Worm (Caenorhabditis elegans) whole organism, L1 larva: ENCODE measurements around the gene picc-1.

Source experiments
- C04F5.9 ChIP-seq: sonication (generic microtip); optimal IDR thresholded peaks from 2 replicates; lab custom pipeline; 2016; ENCODE audit warnings: missing genetic modification characterization, missing compliant biosample characterization
- C16A3.4 ChIP-seq: fragments of 150-350 bp; optimal IDR thresholded peaks from 2 replicates; lab custom pipeline; 2014; ENCODE audit warnings: missing biosample characterization, missing genetic modification characterization
- C34B4.2 ChIP-seq: sonication (generic microtip); optimal IDR thresholded peaks from 2 replicates; lab custom pipeline; 2017; ENCODE audit warnings: mild to moderate bottlenecking, missing genetic modification characterization, missing compliant biosample characterization
- F16B12.6 ChIP-seq: fragments of 150-350 bp; optimal IDR thresholded peaks from 2 replicates; lab custom pipeline; 2014; ENCODE audit warnings: missing biosample characterization, missing genetic modification characterization
- aha-1 ChIP-seq: fragments of 150-350 bp; optimal IDR thresholded peaks from 2 replicates; lab custom pipeline; 2014; ENCODE audit warnings: missing biosample characterization, missing genetic modification characterization
- alr-1 ChIP-seq: fragments of 200-800 bp; sonication (Bioruptor generic); optimal IDR thresholded peaks from 2 replicates; lab custom pipeline; 2018; ENCODE audit warnings: borderline replicate concordance, mild to moderate bottlenecking, missing genetic modification characterization, missing compliant biosample characterization
- ama-1 ChIP-seq: fragments of 150-350 bp; optimal IDR thresholded peaks from 2 replicates; lab custom pipeline; 2014
- ceh-8 ChIP-seq: fragments of 200-800 bp; sonication (Bioruptor generic); optimal IDR thresholded peaks from 2 replicates; lab custom pipeline; 2018; ENCODE audit warnings: mild to moderate bottlenecking, missing genetic modification characterization, moderate library complexity, missing compliant biosample characterization
- ceh-82 ChIP-seq, 3 experiments: fragments of 150-350 bp in 1 of 3; sonication (generic microtip) in 2 of 3; optimal IDR thresholded peaks; 2 replicates each; lab custom pipeline; 2014 to 2017; ENCODE audit warnings: missing biosample characterization in 3 of 3, missing genetic modification characterization in 3 of 3
- ceh-90 ChIP-seq: sonication (generic microtip); optimal IDR thresholded peaks from 2 replicates; lab custom pipeline; 2016; ENCODE audit warnings: missing genetic modification characterization, missing compliant biosample characterization
- ces-1 ChIP-seq: fragments of 150-350 bp; optimal IDR thresholded peaks from 2 replicates; lab custom pipeline; 2014; ENCODE audit warnings: missing biosample characterization, missing genetic modification reagents, missing genetic modification characterization
- dpl-1 ChIP-seq, 3 experiments: fragments of 150-350 bp in 2 of 3; sonication (generic microtip) in 1 of 3; optimal IDR thresholded peaks; 2 replicates each; lab custom pipeline; 2014 to 2017; ENCODE audit warnings: missing biosample characterization in 3 of 3, missing genetic modification characterization in 3 of 3, missing genetic modification reagents in 3 of 3
- efl-1 ChIP-seq, 4 experiments: fragments of 150-350 bp; optimal IDR thresholded peaks in 3 of 4; peaks in 1 of 4; 1 replicate in 1 of 4; 2 replicates in 3 of 4; lab custom pipeline; 2014; ENCODE audit warnings: missing biosample characterization in 2 of 4, missing genetic modification characterization in 2 of 4, missing genetic modification reagents in 2 of 4
- efl-3 ChIP-seq: fragments of 200-800 bp; sonication (Bioruptor generic); optimal IDR thresholded peaks from 2 replicates; lab custom pipeline; 2018; ENCODE audit warnings: mild to moderate bottlenecking, missing genetic modification characterization, missing compliant biosample characterization
- elt-2 ChIP-seq: sonication (generic microtip); optimal IDR thresholded peaks from 2 replicates; lab custom pipeline; 2016; ENCODE audit warnings: missing genetic modification characterization, mild to moderate bottlenecking, inconsistent platforms, missing compliant biosample characterization, missing genetic modification reagents
- ets-5 ChIP-seq: fragments of 200-800 bp; sonication (Bioruptor generic); IDR thresholded peaks from 2 replicates; pipeline ENCODE4 v1.3.6; 2022; ENCODE audit warnings: missing genetic modification characterization, missing compliant biosample characterization
- fkh-10 ChIP-seq: sonication (generic microtip); optimal IDR thresholded peaks from 2 replicates; lab custom pipeline; 2017; ENCODE audit warnings: missing biosample characterization, missing genetic modification reagents, missing genetic modification characterization
- fkh-8 ChIP-seq: sonication (generic microtip); optimal IDR thresholded peaks from 2 replicates; lab custom pipeline; 2016; ENCODE audit warnings: mild to moderate bottlenecking, missing genetic modification characterization, missing compliant biosample characterization
- fos-1 ChIP-seq: fragments of 150-350 bp; optimal IDR thresholded peaks from 2 replicates; lab custom pipeline; 2014; ENCODE audit warnings: missing biosample characterization, missing genetic modification characterization
- grh-1 ChIP-seq: fragments of 200-800 bp; sonication (Bioruptor generic); IDR thresholded peaks from 2 replicates; pipeline ENCODE4 v1.3.6; 2022; ENCODE audit warnings: missing genetic modification reagents, missing genetic modification characterization, missing compliant biosample characterization
- hlh-4 ChIP-seq: sonication (generic microtip); optimal IDR thresholded peaks from 2 replicates; lab custom pipeline; 2016; ENCODE audit warnings: mild to moderate bottlenecking, missing genetic modification characterization, missing compliant biosample characterization
- hpl-2 ChIP-seq: fragments of 150-350 bp; optimal IDR thresholded peaks from 2 replicates; lab custom pipeline; 2014; ENCODE audit warnings: missing biosample characterization, missing genetic modification reagents, missing genetic modification characterization
- irx-1 ChIP-seq: sonication (generic microtip); optimal IDR thresholded peaks from 2 replicates; lab custom pipeline; 2016; ENCODE audit warnings: missing genetic modification characterization, missing compliant biosample characterization
- lin-14 ChIP-seq: fragments of 200-800 bp; sonication (Bioruptor generic); optimal IDR thresholded peaks from 2 replicates; lab custom pipeline; 2018; ENCODE audit warnings: mild to moderate bottlenecking, missing genetic modification characterization, moderate library complexity, missing compliant biosample characterization
- lin-15B ChIP-seq: fragments of 150-350 bp; sonication (generic microtip); optimal IDR thresholded peaks from 3 replicates; lab custom pipeline; 2014; ENCODE audit warnings: missing biosample characterization, missing genetic modification characterization
- lir-3 ChIP-seq: sonication (generic microtip); optimal IDR thresholded peaks from 2 replicates; lab custom pipeline; 2016; ENCODE audit warnings: mild to moderate bottlenecking, missing genetic modification characterization, moderate library complexity, missing compliant biosample characterization; ENCODE audit not compliant: poor library complexity
- lsy-2 ChIP-seq, 2 experiments: fragments of 150-350 bp; optimal IDR thresholded peaks; 2 replicates each; lab custom pipeline; 2014; ENCODE audit warnings: missing biosample characterization in 2 of 2, missing genetic modification characterization in 2 of 2
- mab-9 ChIP-seq: fragments of 200-800 bp; sonication (Bioruptor generic); IDR thresholded peaks from 2 replicates; pipeline ENCODE4 v1.3.6; 2022; ENCODE audit warnings: missing genetic modification reagents, missing genetic modification characterization, missing compliant biosample characterization
- mdl-1 ChIP-seq, 2 experiments: fragments of 150-350 bp; optimal IDR thresholded peaks; 2 replicates each; lab custom pipeline; 2014 to 2017; ENCODE audit warnings: missing biosample characterization in 2 of 2, missing genetic modification characterization in 2 of 2, inconsistent platforms in 1 of 2
- mef-2 ChIP-seq: fragments of 150-350 bp; optimal IDR thresholded peaks from 2 replicates; lab custom pipeline; 2014; ENCODE audit warnings: missing biosample characterization, missing genetic modification characterization
- nhr-19 ChIP-seq: fragments of 200-800 bp; sonication (Bioruptor generic); conservative IDR thresholded peaks from 2 replicates; pipeline ENCODE4 v1.3.6; 2022; ENCODE audit warnings: missing genetic modification characterization, missing compliant biosample characterization
- nhr-47 ChIP-seq: sonication (generic microtip); optimal IDR thresholded peaks from 2 replicates; lab custom pipeline; 2016; ENCODE audit warnings: mild to moderate bottlenecking, missing genetic modification characterization, moderate library complexity, missing compliant biosample characterization
- nhr-71 ChIP-seq: sonication (generic microtip); optimal IDR thresholded peaks from 2 replicates; lab custom pipeline; 2016; ENCODE audit warnings: mild to moderate bottlenecking, missing genetic modification characterization, moderate library complexity, missing compliant biosample characterization
- nhr-84 ChIP-seq: sonication (generic microtip); optimal IDR thresholded peaks from 2 replicates; lab custom pipeline; 2017; ENCODE audit warnings: missing biosample characterization, missing genetic modification characterization
- nhr-85 ChIP-seq: sonication (generic microtip); peaks from one replicate; lab custom pipeline; 2016; ENCODE audit warnings: missing genetic modification characterization, inconsistent platforms, missing compliant biosample characterization
- nhr-90 ChIP-seq: sonication (generic microtip); optimal IDR thresholded peaks from 2 replicates; lab custom pipeline; 2016; ENCODE audit warnings: mild to moderate bottlenecking, missing genetic modification characterization, missing compliant biosample characterization; ENCODE audit not compliant: poor library complexity
- pag-3 ChIP-seq: sonication (generic microtip); optimal IDR thresholded peaks from 2 replicates; lab custom pipeline; 2017; ENCODE audit warnings: missing genetic modification characterization, mild to moderate bottlenecking, missing compliant biosample characterization, antibody characterized with exemption, borderline replicate concordance; ENCODE audit not compliant: insufficient read depth
- pax-3 ChIP-seq: fragments of 200-800 bp; sonication (Bioruptor generic); optimal IDR thresholded peaks from 2 replicates; lab custom pipeline; 2018; ENCODE audit warnings: mild to moderate bottlenecking, missing genetic modification characterization, moderate library complexity, missing compliant biosample characterization
- rnt-1 ChIP-seq: sonication (generic microtip); optimal IDR thresholded peaks from 2 replicates; lab custom pipeline; 2016; ENCODE audit warnings: mild to moderate bottlenecking, missing genetic modification characterization, moderate library complexity, missing compliant biosample characterization
- skn-1 ChIP-seq: fragments of 150-350 bp; optimal IDR thresholded peaks from 2 replicates; lab custom pipeline; 2014; ENCODE audit warnings: missing biosample characterization, missing genetic modification characterization
- snpc-4 ChIP-seq: fragments of 150-350 bp; optimal IDR thresholded peaks from 2 replicates; lab custom pipeline; 2014; ENCODE audit warnings: missing biosample characterization, missing genetic modification characterization
- snu-23 ChIP-seq: sonication (generic microtip); optimal IDR thresholded peaks from 2 replicates; lab custom pipeline; 2016; ENCODE audit warnings: missing genetic modification characterization, missing compliant biosample characterization
- tbx-2 ChIP-seq: sonication (generic microtip); optimal IDR thresholded peaks from 2 replicates; lab custom pipeline; 2016; ENCODE audit warnings: missing genetic modification characterization, missing compliant biosample characterization
- tlp-1 ChIP-seq: fragments of 150-350 bp; optimal IDR thresholded peaks from 2 replicates; lab custom pipeline; 2014; ENCODE audit warnings: missing biosample characterization, missing genetic modification characterization
- unc-130 ChIP-seq: fragments of 150-350 bp; optimal IDR thresholded peaks from 2 replicates; lab custom pipeline; 2017; ENCODE audit warnings: missing biosample characterization, missing genetic modification characterization, inconsistent platforms
- unc-98 ChIP-seq: fragments of 200-800 bp; sonication (Bioruptor generic); IDR thresholded peaks from 2 replicates; pipeline ENCODE4 v1.3.6; 2022; ENCODE audit warnings: missing genetic modification characterization, missing compliant biosample characterization
- ztf-4 ChIP-seq: fragments of 150-350 bp; optimal IDR thresholded peaks from 2 replicates; lab custom pipeline; 2014; ENCODE audit warnings: missing biosample characterization, missing genetic modification characterization

Gene picc-1

DNA sequence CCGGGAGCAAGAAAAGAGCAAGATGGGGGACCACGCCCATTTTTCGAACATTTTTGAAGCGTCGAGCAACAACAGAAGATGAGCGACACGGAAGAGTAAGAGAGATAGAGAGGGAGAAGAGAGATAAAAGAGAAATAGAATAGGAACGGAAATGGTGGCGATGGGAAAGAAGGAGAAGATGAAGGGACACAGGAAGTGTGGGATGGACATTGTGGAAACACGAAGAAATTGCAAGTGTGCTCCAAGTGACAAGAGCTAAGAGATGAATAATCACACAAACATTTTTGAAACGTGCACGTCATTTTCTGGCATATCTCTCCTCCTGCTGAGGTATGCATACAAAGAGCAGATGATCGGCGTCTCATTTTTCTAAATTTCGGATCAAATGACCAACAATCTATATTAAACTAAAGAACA is 11.8 kb downstream of the picc-1 start (continued):
- TF ChIP-seq F16B12.6, result no peak
- no peak for TF ChIP-seq unc-98 (GFP tag; lab: Robert Waterston, UW)
- no peak for TF ChIP-seq alr-1 (tag; lab: Kevin White, UChicago)
- TF ChIP-seq mdl-1 (tag; optimal IDR thresholded peaks at IDR 0.05; lab: Kevin White, UChicago), result no peak
- no peak for TF ChIP-seq nhr-19 (GFP tag; lab: Robert Waterston, UW)
- TF ChIP-seq tlp-1 (tag; lab: Kevin White, UChicago), result no peak
- TF ChIP-seq lir-3 (tag; lab: Kevin White, UChicago), result no peak
- TF ChIP-seq ceh-82 (tag; optimal IDR thresholded peaks at IDR 0.05; lab: Kevin White, UChicago), result peak in 1 of 3 experiments; percentile 22
- no peak for TF ChIP-seq irx-1
- no peak for TF ChIP-seq lin-15B (tag; lab: Kevin White, UChicago)
- no peak for TF ChIP-seq ces-1 (GFP tag; lab: Kevin White, UChicago)
- TF ChIP-seq fos-1 (tag; lab: Kevin White, UChicago), result no peak
- no peak for TF ChIP-seq hpl-2 (GFP tag; lab: Kevin White, UChicago)
- no peak for TF ChIP-seq aha-1 (tag; lab: Kevin White, UChicago)
- TF ChIP-seq pag-3 (tag; lab: Kevin White, UChicago), result peak; percentile 57
- TF ChIP-seq nhr-47, result peak; percentile 22
- TF ChIP-seq ceh-90 (tag; lab: Kevin White, UChicago), result no peak
- TF ChIP-seq pax-3, result no peak
- peak; percentile 15 for TF ChIP-seq rnt-1
- no peak for TF ChIP-seq C04F5.9 (tag; lab: Kevin White, UChicago)
- TF ChIP-seq ceh-8 (GFP tag; lab: Kevin White, UChicago), result no peak
- no peak for TF ChIP-seq elt-2
- no peak for TF ChIP-seq mef-2 (tag; lab: Kevin White, UChicago)
- TF ChIP-seq ama-1 (lab: Kevin White, UChicago), result no peak
- peak in 1 of 2 experiments; percentile 40 for TF ChIP-seq lsy-2 (tag; optimal IDR thresholded peaks at IDR 0.05; lab: Kevin White, UChicago)
- TF ChIP-seq C16A3.4 (tag; lab: Kevin White, UChicago), result no peak
- TF ChIP-seq skn-1, result no peak
- peak; percentile 8 for TF ChIP-seq snpc-4
- TF ChIP-seq tbx-2 (tag; lab: Kevin White, UChicago), result peak; percentile 6
- TF ChIP-seq snu-23, result peak; percentile 1
- no peak for TF ChIP-seq mab-9 (GFP tag; lab: Robert Waterston, UW)
- TF ChIP-seq ets-5 (GFP tag; lab: Robert Waterston, UW), result no peak
- TF ChIP-seq ztf-4 (tag; lab: Kevin White, UChicago), result no peak

DNA sequence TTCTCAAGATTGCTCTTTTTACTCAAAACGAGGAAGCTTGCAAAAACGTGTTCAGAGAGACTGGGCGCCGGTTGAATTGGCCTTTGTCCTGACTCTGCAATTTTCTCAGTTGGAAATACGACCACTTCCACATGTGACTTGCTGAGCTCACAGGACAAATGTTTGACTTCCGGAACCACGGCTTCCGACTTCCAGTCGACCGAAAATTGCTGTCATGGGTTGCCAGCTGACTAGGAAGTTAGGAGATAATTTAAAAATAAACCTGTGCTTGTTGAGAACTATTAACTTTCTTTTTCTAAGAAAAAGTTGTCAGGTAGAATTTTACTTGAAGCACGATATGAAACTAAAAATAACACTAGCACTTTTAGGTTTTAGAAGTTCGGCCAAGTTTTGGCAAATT is 12.8 kb downstream of the picc-1 start:
- peak; percentile 74 for TF ChIP-seq lin-14 (GFP tag; lab: Kevin White, UChicago)
- TF ChIP-seq nhr-47, result peak; percentile 39
- TF ChIP-seq tbx-2 (tag; lab: Kevin White, UChicago), result peak; percentile 49
- peak; percentile 36 for TF ChIP-seq nhr-71 (tag; lab: Kevin White, UChicago)
- peak; percentile 67 for TF ChIP-seq fkh-8 (tag; lab: Kevin White, UChicago)
- TF ChIP-seq skn-1, result no peak

DNA sequence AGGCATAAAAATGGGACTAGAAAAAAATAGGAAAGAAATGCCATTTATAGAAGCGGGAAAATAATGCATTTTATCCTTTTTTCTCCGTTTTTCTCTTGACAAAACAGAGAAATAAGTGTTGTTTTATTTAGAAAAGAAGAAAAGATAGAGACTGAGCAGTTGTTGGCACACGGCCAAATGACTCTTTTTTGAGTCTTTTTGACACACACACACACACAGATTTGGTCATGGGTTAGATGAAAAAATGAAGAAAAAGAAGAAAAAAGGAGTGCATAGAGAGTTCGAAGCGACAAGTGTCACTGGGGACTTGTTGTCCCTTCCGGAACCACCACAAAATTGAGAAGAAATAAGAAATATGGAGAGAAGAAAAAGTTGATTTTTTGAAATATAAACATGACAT is 14.7 kb downstream of the picc-1 start:
- TF ChIP-seq hlh-4 (tag; lab: Kevin White, UChicago) (no peak), unc-98 (GFP tag; lab: Robert Waterston, UW) (no peak), mef-2 (tag; lab: Kevin White, UChicago) (no peak), fos-1 (tag; lab: Kevin White, UChicago) (no peak), dpl-1 (GFP tag; optimal IDR thresholded peaks at IDR 0.05; lab: Kevin White, UChicago) (peak in 1 of 3 experiments; percentile 21), efl-3 (GFP tag; lab: Kevin White, UChicago) (no peak), ets-5 (GFP tag; lab: Robert Waterston, UW) (no peak), nhr-85 (tag; lab: Kevin White, UChicago) (no peak), efl-1 (optimal IDR thresholded peaks at IDR 0.05; lab: Kevin White, UChicago) (peak in 1 of 2 experiments; percentile 16), efl-1 (GFP tag; optimal IDR thresholded peaks at IDR 0.05 in 1 of 2; lab: Kevin White, UChicago) (no peak), C34B4.2 (no peak), nhr-47 (no peak), unc-130 (peak; percentile 20), ama-1 (lab: Kevin White, UChicago) (no peak), nhr-90 (tag; lab: Kevin White, UChicago) (no peak), C04F5.9 (tag; lab: Kevin White, UChicago) (no peak), lsy-2 (tag; optimal IDR thresholded peaks at IDR 0.05; lab: Kevin White, UChicago) (peak in 1 of 2 experiments; percentile 47), skn-1 (no peak), nhr-84 (tag; lab: Kevin White, UChicago) (no peak), lin-14 (GFP tag; lab: Kevin White, UChicago) (peak; percentile 91), nhr-19 (GFP tag; lab: Robert Waterston, UW) (0 out of 2 replicates have a peak, but pooled peaks have one; percentile 5), grh-1 (GFP tag; lab: Robert Waterston, UW) (no peak), nhr-71 (tag; lab: Kevin White, UChicago) (peak; percentile 40), ceh-82 (tag; optimal IDR thresholded peaks at IDR 0.05; lab: Kevin White, UChicago) (no peak), fkh-10 (GFP tag; lab: Kevin White, UChicago) (peak; percentile 26)
